Fruit fly (Drosophila melanogaster): ENCODE measurements around the gene CG15594.

CG15594 gene

dm6 chr3R:6268657-6269056 is 18.9 kb upstream of the CG15594 start, which contains the start of gene Osi11:
Gene Osi11 (minus strand): TSS chr3R:6268757.
- TF ChIP-seq CG11762 (GFP tag; optimal IDR thresholded peaks at IDR 0.05; ENCODE audit: insufficient read depth) (no peak), Eip78C (GFP tag) (peak; percentile 10)

- TF ChIP-seq eg (GFP tag; IDR thresholded peaks at IDR 0.05) (0 out of 3 replicates have a peak, but pooled peaks have one; percentile 33), CG10631 (GFP tag; optimal IDR thresholded peaks at IDR 0.05) (no peak), CG8632 (GFP tag; optimal IDR thresholded peaks at IDR 0.05) (no peak), CG11902 (GFP tag; optimal IDR thresholded peaks at IDR 0.05) (no peak), acj6 (GFP tag; optimal IDR thresholded peaks at IDR 0.05) (no peak), CG6276 (GFP tag; optimal IDR thresholded peaks at IDR 0.05) (peak; percentile 60)
These were observed 17.5 kb upstream of the CG15594 start for dm6 chr3R:6269986-6270385.

- TF ChIP-seq CG15336 (GFP tag; IDR thresholded peaks at IDR 0.05), result no peak
- no peak for TF ChIP-seq Ets21C (GFP tag; optimal IDR thresholded peaks at IDR 0.05)
- TF ChIP-seq Eip75B (GFP tag; optimal IDR thresholded peaks at IDR 0.05), result no peak
- no peak for TF ChIP-seq svp (GFP tag)
- peak; percentile 19 for TF ChIP-seq CG32006 (GFP tag; optimal IDR thresholded peaks at IDR 0.05)
These were observed 9.3 kb upstream of the CG15594 start, which contains the start of gene Osi12 for dm6 chr3R:6278231-6278630. Gene Osi12 (plus strand): TSS chr3R:6278531.

dm6 chr3R:6285100-6285499 is 2.4 kb upstream of the CG15594 start, which contains the start of gene CG15597:
Gene CG15597 (minus strand): TSS chr3R:6285200.
- TF ChIP-seq CG16779 (tag; optimal IDR thresholded peaks at IDR 0.05) (no peak), CG3919 (GFP tag; optimal IDR thresholded peaks at IDR 0.05) (no peak), CG34406 (GFP tag; optimal IDR thresholded peaks at IDR 0.05) (no peak), fd85E (GFP tag; optimal IDR thresholded peaks at IDR 0.05) (no peak), Sox14 (GFP tag; optimal IDR thresholded peaks at IDR 0.05) (no peak), esn (GFP tag; optimal IDR thresholded peaks at IDR 0.05) (no peak), Eip93F (GFP tag; optimal IDR thresholded peaks at IDR 0.05) (no peak), fkh (GFP tag; optimal IDR thresholded peaks at IDR 0.05) (no peak), Ets96B (tag; optimal IDR thresholded peaks at IDR 0.05) (no peak), acj6 (GFP tag; optimal IDR thresholded peaks at IDR 0.05) (no peak), CG3032 (tag; optimal IDR thresholded peaks at IDR 0.05) (no peak), ss (GFP tag; optimal IDR thresholded peaks at IDR 0.05) (no peak), Blimp-1 (GFP tag; optimal IDR thresholded peaks at IDR 0.05) (no peak), pdm3 (GFP tag; optimal IDR thresholded peaks at IDR 0.05) (no peak), topi (GFP tag; optimal IDR thresholded peaks at IDR 0.05) (no peak), dac (GFP tag; optimal IDR thresholded peaks at IDR 0.05) (no peak), CG4318 (GFP tag; optimal IDR thresholded peaks at IDR 0.05) (no peak), Sox102F (GFP tag; optimal IDR thresholded peaks at IDR 0.05) (no peak), fd59A (GFP tag; optimal IDR thresholded peaks at IDR 0.05) (no peak), Hr4 (GFP tag; optimal IDR thresholded peaks at IDR 0.05) (no peak)

dm6 chr3R:6290289-6290688 is 2.8 kb downstream of the CG15594 start:
- TF ChIP-seq CG6854 (GFP tag; optimal IDR thresholded peaks at IDR 0.05), result no peak
- no peak for TF ChIP-seq Eip78C (GFP tag)
- TF ChIP-seq Eip93F (GFP tag; optimal IDR thresholded peaks at IDR 0.05), result no peak
- no peak for TF ChIP-seq CG3919 (GFP tag; optimal IDR thresholded peaks at IDR 0.05)
- TF ChIP-seq eg (GFP tag; IDR thresholded peaks at IDR 0.05), result no peak
- no peak for TF ChIP-seq Met (GFP tag; optimal IDR thresholded peaks at IDR 0.05)
- no peak for TF ChIP-seq fd85E (GFP tag; optimal IDR thresholded peaks at IDR 0.05)
- TF ChIP-seq spab (GFP tag; optimal IDR thresholded peaks at IDR 0.05), result no peak
- no peak for TF ChIP-seq achi (GFP tag; optimal IDR thresholded peaks at IDR 0.05)
- TF ChIP-seq CG15336 (GFP tag; IDR thresholded peaks at IDR 0.05), result no peak
- TF ChIP-seq ss (GFP tag; optimal IDR thresholded peaks at IDR 0.05), result no peak
- no peak for TF ChIP-seq CG32006 (GFP tag; optimal IDR thresholded peaks at IDR 0.05)
- no peak for TF ChIP-seq dsx (GFP tag; optimal IDR thresholded peaks at IDR 0.05; ENCODE audit: poor library complexity, severe bottlenecking)
- TF ChIP-seq net (GFP tag; optimal IDR thresholded peaks at IDR 0.05), result no peak

Data from whole organism, prepupa.